Worm (Caenorhabditis elegans): Measurements from ENCODE around the gene flp-19.

ce11 chrX:10647590-10648105 lies 43.2 kb downstream of the flp-19 start:
- TF ChIP-seq ref-1 (GFP tag; conservative IDR thresholded peaks at IDR 0.05) (no peak), tab-1 (GFP tag; IDR thresholded peaks at IDR 0.05) (no peak), ztf-23 (GFP tag; IDR thresholded peaks at IDR 0.05) (no peak), flt-1 (GFP tag; IDR thresholded peaks at IDR 0.05) (no peak), ztf-29 (GFP tag; IDR thresholded peaks at IDR 0.05) (no peak), T22C8.4 (GFP tag; IDR thresholded peaks at IDR 0.05) (no peak), cog-1 (tag; optimal IDR thresholded peaks at IDR 0.05) (no peak), klf-2 (GFP tag; conservative IDR thresholded peaks at IDR 0.05) (no peak)

Data from whole organism, midembryonic.